Worm (Caenorhabditis elegans) whole organism, L3 larva: Measurements from ENCODE around the gene T04G9.7.
A peak's percentile ranks its signal among the peaks of the same experiment; 100 is the strongest.

Source experiments
- hmg-11 ChIP-seq: sonication (generic microtip); optimal IDR thresholded peaks from 2 replicates; lab custom pipeline; 2016; ENCODE audit warnings: missing genetic modification characterization, missing compliant biosample characterization
- mml-1 ChIP-seq: fragments of 150-350 bp; sonication (generic microtip); optimal IDR thresholded peaks from 3 replicates; lab custom pipeline; 2014; ENCODE audit warnings: missing biosample characterization, missing genetic modification characterization
- nhr-11 ChIP-seq: fragments of 150-350 bp; optimal IDR thresholded peaks from 2 replicates; lab custom pipeline; 2014; ENCODE audit warnings: missing biosample characterization, missing genetic modification characterization
- nhr-237 ChIP-seq: fragments of 150-350 bp; optimal IDR thresholded peaks from 2 replicates; lab custom pipeline; 2014; ENCODE audit warnings: missing biosample characterization, missing genetic modification characterization
- nhr-67 ChIP-seq: fragments of 150-350 bp; optimal IDR thresholded peaks from 2 replicates; lab custom pipeline; 2014; ENCODE audit warnings: missing biosample characterization, missing genetic modification characterization
- nhr-77 ChIP-seq: fragments of 150-350 bp; optimal IDR thresholded peaks from 2 replicates; lab custom pipeline; 2014; ENCODE audit warnings: missing biosample characterization, missing genetic modification characterization
- snpc-4 ChIP-seq: fragments of 150-350 bp; optimal IDR thresholded peaks from 2 replicates; lab custom pipeline; 2014; ENCODE audit warnings: missing biosample characterization, missing genetic modification characterization
- unc-39 ChIP-seq: sonication (generic microtip); optimal IDR thresholded peaks from 4 replicates; lab custom pipeline; 2017; ENCODE audit warnings: missing biosample characterization, missing genetic modification characterization
- unc-62 ChIP-seq: fragments of 150-350 bp; sonication (generic microtip); optimal IDR thresholded peaks from 4 replicates; lab custom pipeline; 2014; ENCODE audit warnings: missing biosample characterization, missing genetic modification reagents, missing genetic modification characterization
- ztf-11 ChIP-seq: fragments of 150-350 bp; optimal IDR thresholded peaks from 2 replicates; lab custom pipeline; 2014; ENCODE audit warnings: missing biosample characterization, missing genetic modification characterization

ce11 chrX:727737-728136 lies 42.9 kb upstream of the T04G9.7 start:
- TF ChIP-seq nhr-67 (tag; lab: Kevin White, UChicago), result no peak
- no peak for TF ChIP-seq unc-39 (tag; lab: Kevin White, UChicago)
- no peak for TF ChIP-seq nhr-11
- peak; percentile 26 for TF ChIP-seq snpc-4 (tag; lab: Kevin White, UChicago)
- no peak for TF ChIP-seq nhr-77 (tag; lab: Kevin White, UChicago)
- no peak for TF ChIP-seq nhr-237 (tag; lab: Kevin White, UChicago)
- TF ChIP-seq ztf-11 (tag; lab: Kevin White, UChicago), result no peak
- TF ChIP-seq hmg-11 (tag; lab: Kevin White, UChicago), result peak; percentile 94
- TF ChIP-seq mml-1 (tag; lab: Kevin White, UChicago), result no peak
- TF ChIP-seq unc-62, result no peak
